Fruit fly (Drosophila melanogaster): ENCODE results near the gene Gmppb.

DNA sequence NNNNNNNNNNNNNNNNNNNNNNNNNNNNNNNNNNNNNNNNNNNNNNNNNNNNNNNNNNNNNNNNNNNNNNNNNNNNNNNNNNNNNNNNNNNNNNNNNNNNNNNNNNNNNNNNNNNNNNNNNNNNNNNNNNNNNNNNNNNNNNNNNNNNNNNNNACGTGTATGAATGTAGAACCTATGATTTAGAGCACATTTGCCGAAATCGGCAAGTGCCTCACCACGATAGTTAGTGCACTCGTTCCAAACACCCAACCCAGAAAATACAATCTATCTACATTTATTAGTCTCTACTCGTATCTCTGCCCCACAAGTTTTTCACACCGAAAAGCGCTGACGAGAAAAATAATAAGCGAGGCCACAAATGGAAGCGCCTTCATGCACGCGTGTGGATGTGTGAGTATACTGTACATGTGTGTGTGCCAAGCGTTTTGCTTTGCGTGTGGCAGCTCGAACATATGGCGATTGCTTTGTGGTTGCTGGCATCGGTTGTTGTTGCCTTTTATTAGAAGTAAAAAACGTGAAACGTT lies 7.1 kb upstream of the Gmppb start:
- no peak for TF ChIP-seq CTCF (optimal IDR thresholded peaks at IDR 0.05)
- no peak for TF ChIP-seq CG8478 (optimal IDR thresholded peaks at IDR 0.05)

Data from S2 (cell line).